Worm (Caenorhabditis elegans): ENCODE measurements around the gene fbxb-14.
A peak's percentile ranks its signal among the peaks of the same experiment; 100 is the strongest.

The fbxb-14 gene

ce11 chrII:584321-584848 is 1.8 kb upstream of the fbxb-14 start, which contains the start of the genes W08F4.12 and W08F4.13:
W08F4.12 (minus strand) TSS chrII:584421.
W08F4.13 (plus strand) TSS chrII:584798.
- TF ChIP-seq T26A8.4 (GFP tag; IDR thresholded peaks at IDR 0.05) (no peak), vab-7 (GFP tag; IDR thresholded peaks at IDR 0.05) (no peak), nhr-6 (tag; optimal IDR thresholded peaks at IDR 0.05) (no peak), zag-1 (tag; optimal IDR thresholded peaks at IDR 0.05) (no peak), dve-1 (tag; optimal IDR thresholded peaks at IDR 0.05; ENCODE audit: insufficient read depth) (no peak), nhr-76 (tag; optimal IDR thresholded peaks at IDR 0.05) (no peak), tag-97 (GFP tag; IDR thresholded peaks at IDR 0.05) (no peak), nhr-11 (tag; optimal IDR thresholded peaks at IDR 0.05) (no peak), dmd-6 (GFP tag; IDR thresholded peaks at IDR 0.05) (no peak), zfp-2 (tag; optimal IDR thresholded peaks at IDR 0.05) (no peak), F44E2.7 (GFP tag; IDR thresholded peaks at IDR 0.05) (no peak), nhr-237 (tag; optimal IDR thresholded peaks at IDR 0.05) (no peak), lin-29 (GFP tag; IDR thresholded peaks at IDR 0.05) (no peak), F26F4.8 (GFP tag; conservative IDR thresholded peaks at IDR 0.05) (no peak), attf-4 (tag; optimal IDR thresholded peaks at IDR 0.05) (no peak)

DNA sequence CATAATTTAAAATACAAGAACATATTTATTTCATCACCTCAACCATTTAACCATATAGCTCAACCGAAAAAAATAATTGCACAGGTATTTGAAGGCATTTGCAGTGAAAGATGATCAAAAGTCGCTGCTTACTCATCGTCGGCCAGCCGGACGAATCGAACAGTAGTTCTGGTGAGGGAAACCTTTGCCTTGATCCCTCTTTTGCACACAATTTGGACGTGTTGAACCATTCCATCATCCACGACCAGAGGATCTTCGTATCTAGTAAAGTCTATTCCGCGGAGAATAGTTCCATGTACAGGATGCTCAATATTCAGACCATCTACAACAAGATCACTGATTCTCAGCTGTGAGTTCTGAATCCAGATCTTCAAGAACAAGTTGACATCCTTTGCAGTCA is 566 bp downstream of the fbxb-14 start:
- peak; percentile 63; the same call in 1 of the 2 replicates for TF ChIP-seq dmd-8 (GFP tag; IDR thresholded peaks at IDR 0.05)
- TF ChIP-seq F49E8.2 (tag; optimal IDR thresholded peaks at IDR 0.05; ENCODE audit: borderline replicate concordance), result peak; percentile 46
- no peak for TF ChIP-seq rbr-2 (tag; optimal IDR thresholded peaks at IDR 0.05)
- peak; percentile 41 for TF ChIP-seq lin-38 (GFP tag; IDR thresholded peaks at IDR 0.05)
- TF ChIP-seq hif-1 (tag; optimal IDR thresholded peaks at IDR 0.05), result no peak
- TF ChIP-seq snpc-1.2 (GFP tag; IDR thresholded peaks at IDR 0.05), result 0 out of 2 replicates have a peak, but pooled peaks have one; percentile 39
- no peak for TF ChIP-seq daf-12 (tag; optimal IDR thresholded peaks at IDR 0.05)
- TF ChIP-seq mep-1 (tag; optimal IDR thresholded peaks at IDR 0.05), result no peak
- no peak for TF ChIP-seq dmd-6 (GFP tag; IDR thresholded peaks at IDR 0.05)
- TF ChIP-seq daf-8 (GFP tag; IDR thresholded peaks at IDR 0.05), result no peak
- no peak for TF ChIP-seq spr-1 (tag; optimal IDR thresholded peaks at IDR 0.05)
- TF ChIP-seq ama-1 (optimal IDR thresholded peaks at IDR 0.05), result no peak
- no peak for TF ChIP-seq lsy-2 (tag; optimal IDR thresholded peaks at IDR 0.05)
- no peak for TF ChIP-seq nhr-42 (GFP tag; IDR thresholded peaks at IDR 0.05)
- no peak for TF ChIP-seq T26A8.4 (GFP tag; IDR thresholded peaks at IDR 0.05)
- TF ChIP-seq duxl-1 (tag; optimal IDR thresholded peaks at IDR 0.05; ENCODE audit: poor library complexity), result peak; percentile 24

ce11 chrII:580189-580643 is 2.3 kb downstream of the fbxb-14 start, which contains the start of the genes cdc-37 and W08F4.3:
cdc-37 (minus strand) TSS chrII:580593.
W08F4.3 (plus strand) TSS chrII:580602.
- peak; percentile 51 for TF ChIP-seq mes-2 (tag; optimal IDR thresholded peaks at IDR 0.05; ENCODE audit: poor library complexity, severe bottlenecking)
- peak; percentile 8 for TF ChIP-seq dpl-1 (GFP tag; optimal IDR thresholded peaks at IDR 0.05)
- no peak for TF ChIP-seq Y75B8A.6 (GFP tag; IDR thresholded peaks at IDR 0.05)
- TF ChIP-seq lin-38 (GFP tag; IDR thresholded peaks at IDR 0.05), result peak; percentile 60
- no peak for TF ChIP-seq tra-1 (GFP tag; IDR thresholded peaks at IDR 0.05)
- TF ChIP-seq F44E2.7 (GFP tag; IDR thresholded peaks at IDR 0.05), result no peak
- TF ChIP-seq unc-62 (GFP tag; optimal IDR thresholded peaks at IDR 0.05 in 1 of 2), result no peak
- no peak for TF ChIP-seq unc-62 (tag; optimal IDR thresholded peaks at IDR 0.05)
- TF ChIP-seq ces-1 (GFP tag; optimal IDR thresholded peaks at IDR 0.05), result no peak
- peak; percentile 43; the same call in 1 of the 2 replicates for TF ChIP-seq Y48G9A.11 (GFP tag; IDR thresholded peaks at IDR 0.05)

All from whole organism, L4 larva.